Fruit fly (Drosophila melanogaster): ENCODE results near the gene Ucp4C.

The Ucp4C gene

dm6 chr2L:5999247-5999646, 30.9 kb downstream of the Ucp4C start, which contains the start of gene Kdm5 (continued):
- TF ChIP-seq CG42726 (GFP tag; IDR thresholded peaks at IDR 0.05; ENCODE audit: partially characterized antibody) (no peak), stwl (tag; optimal IDR thresholded peaks at IDR 0.05) (peak; percentile 71), tup (GFP tag; optimal IDR thresholded peaks at IDR 0.05) (no peak), CG4730 (GFP tag; IDR thresholded peaks at IDR 0.05) (no peak), cwo (GFP tag; optimal IDR thresholded peaks at IDR 0.05) (no peak), mam (GFP tag; optimal IDR thresholded peaks at IDR 0.05) (no peak), CG34376 (GFP tag; optimal IDR thresholded peaks at IDR 0.05) (peak; percentile 19), Doc2 (GFP tag; IDR thresholded peaks at IDR 0.05) (no peak), Lpt (GFP tag; optimal IDR thresholded peaks at IDR 0.05) (no peak), btn (GFP tag; optimal IDR thresholded peaks at IDR 0.05) (no peak), Xrp1 (GFP tag; IDR thresholded peaks at IDR 0.05) (no peak), salm (tag; optimal IDR thresholded peaks at IDR 0.05) (no peak), CG14965 (GFP tag; optimal IDR thresholded peaks at IDR 0.05; ENCODE audit: borderline replicate concordance) (no peak), ham (GFP tag; IDR thresholded peaks at IDR 0.05) (no peak), Dek (tag; optimal IDR thresholded peaks at IDR 0.05) (no peak), Oaz (GFP tag; IDR thresholded peaks at IDR 0.05) (no peak), CG6813 (GFP tag; optimal IDR thresholded peaks at IDR 0.05) (peak; percentile 39), Neu2 (GFP tag; optimal IDR thresholded peaks at IDR 0.05; ENCODE audit: borderline replicate concordance) (no peak), esg (GFP tag; conservative IDR thresholded peaks at IDR 0.05) (no peak), croc (GFP tag; conservative IDR thresholded peaks at IDR 0.05) (no peak; the same call in 2 of the 3 replicates), CG12391 (tag; optimal IDR thresholded peaks at IDR 0.05) (peak; percentile 9), Med (GFP tag) (peak; percentile 93), CG12769 (tag; optimal IDR thresholded peaks at IDR 0.05) (no peak), sna (GFP tag; IDR thresholded peaks at IDR 0.05; ENCODE audit: partially characterized antibody) (no peak), tio (GFP tag; optimal IDR thresholded peaks at IDR 0.05) (no peak), Atf6 (GFP tag; IDR thresholded peaks at IDR 0.05) (peak; percentile 57), sqz (GFP tag; optimal IDR thresholded peaks at IDR 0.05) (peak; percentile 3), Usf (GFP tag; optimal IDR thresholded peaks at IDR 0.05) (no peak), repo (GFP tag; optimal IDR thresholded peaks at IDR 0.05) (peak; percentile 1), Max (GFP tag; optimal IDR thresholded peaks at IDR 0.05) (no peak), tll (GFP tag; optimal IDR thresholded peaks at IDR 0.05) (no peak), MESR4 (GFP tag; optimal IDR thresholded peaks at IDR 0.05) (peak; percentile 91), slp2 (GFP tag; optimal IDR thresholded peaks at IDR 0.05) (no peak), CG14441 (GFP tag; IDR thresholded peaks at IDR 0.05) (no peak), tna (GFP tag; IDR thresholded peaks at IDR 0.05; ENCODE audit: partially characterized antibody) (no peak), Fer3 (tag; optimal IDR thresholded peaks at IDR 0.05) (peak; percentile 11), trh (GFP tag; optimal IDR thresholded peaks at IDR 0.05) (no peak), pzg (GFP tag; optimal IDR thresholded peaks at IDR 0.05) (peak; percentile 92), vfl (GFP tag; optimal IDR thresholded peaks at IDR 0.05) (no peak), Bdp1 (GFP tag; optimal IDR thresholded peaks at IDR 0.05) (no peak), HLH54F (GFP tag; optimal IDR thresholded peaks at IDR 0.05) (peak; percentile 17), Bteb2 (GFP tag; optimal IDR thresholded peaks at IDR 0.05) (no peak), Blimp-1 (GFP tag; optimal IDR thresholded peaks at IDR 0.05) (no peak), Sin3A (optimal IDR thresholded peaks at IDR 0.05) (peak; percentile 49), E2f2 (GFP tag; IDR thresholded peaks at IDR 0.05) (peak; percentile 67), CG8765 (GFP tag; IDR thresholded peaks at IDR 0.05) (0 out of 2 replicates have a peak, but pooled peaks have one; percentile 15), chm (GFP tag; IDR thresholded peaks at IDR 0.05) (peak; percentile 47; the same call in 1 of the 2 replicates), bigmax (GFP tag; optimal IDR thresholded peaks at IDR 0.05) (peak; percentile 31), pho (GFP tag; optimal IDR thresholded peaks at IDR 0.05) (peak; percentile 42), kah (GFP tag; optimal IDR thresholded peaks at IDR 0.05) (no peak), jumu (GFP tag; optimal IDR thresholded peaks at IDR 0.05) (peak; percentile 37)
